Fruit fly (Drosophila melanogaster): ENCODE data around the gene Phf5a.

Gene Phf5a

DNA sequence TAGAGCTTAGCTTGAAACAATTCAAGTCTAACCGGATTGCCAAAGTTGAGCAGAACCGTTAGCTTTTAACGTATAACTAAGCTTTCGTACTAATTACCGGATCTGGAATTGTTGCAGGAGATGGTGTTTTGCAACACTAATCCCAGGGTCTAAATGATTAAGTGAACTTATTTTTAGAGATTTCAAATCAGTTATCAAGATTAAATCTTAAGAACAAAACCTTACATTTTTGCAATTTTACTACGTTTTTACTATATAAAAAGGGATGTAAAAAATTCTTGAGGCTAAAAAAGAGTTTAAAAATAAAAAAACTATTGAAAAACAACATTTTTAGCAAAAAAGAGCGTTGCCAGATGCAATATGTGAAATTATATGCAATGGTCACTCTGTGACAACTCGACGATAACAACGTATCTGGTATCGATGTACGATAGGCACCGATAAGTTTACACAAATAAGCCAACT lies 1.9 kb downstream of the Phf5a start, which contains the start of the genes KFase and epsilonCOP (continued):
- TF ChIP-seq sob (GFP tag; IDR thresholded peaks at IDR 0.05) (peak; percentile 74), CG15073 (GFP tag; optimal IDR thresholded peaks at IDR 0.05) (no peak), sima (GFP tag; optimal IDR thresholded peaks at IDR 0.05) (peak; percentile 40), CG9797 (GFP tag; optimal IDR thresholded peaks at IDR 0.05) (peak; percentile 81), CG7372 (GFP tag; IDR thresholded peaks at IDR 0.05) (no peak), wor (GFP tag; IDR thresholded peaks at IDR 0.05) (no peak), gcm2 (GFP tag; optimal IDR thresholded peaks at IDR 0.05) (no peak), CG10431 (GFP tag; optimal IDR thresholded peaks at IDR 0.05) (peak; percentile 52), ci (GFP tag; IDR thresholded peaks at IDR 0.05) (peak; percentile 56; the same call in 2 of the 3 replicates), Sox102F (GFP tag; optimal IDR thresholded peaks at IDR 0.05) (peak; percentile 43), CG15269 (tag; optimal IDR thresholded peaks at IDR 0.05) (peak; percentile 61), CG9727 (GFP tag; optimal IDR thresholded peaks at IDR 0.05) (peak; percentile 71), CHES-1-like (GFP tag; optimal IDR thresholded peaks at IDR 0.05) (peak; percentile 62), psq (GFP tag; optimal IDR thresholded peaks at IDR 0.05) (no peak), gsb (GFP tag; IDR thresholded peaks at IDR 0.05) (no peak), CG17612 (GFP tag; IDR thresholded peaks at IDR 0.05) (no peak), CG16779 (GFP tag; IDR thresholded peaks at IDR 0.05) (no peak), cwo (GFP tag; optimal IDR thresholded peaks at IDR 0.05) (no peak), CG17359 (tag; optimal IDR thresholded peaks at IDR 0.05) (peak; percentile 43), inv (GFP tag; IDR thresholded peaks at IDR 0.05; ENCODE audit: partially characterized antibody) (peak; percentile 61), mam (GFP tag; optimal IDR thresholded peaks at IDR 0.05) (peak; percentile 50), stwl (tag; optimal IDR thresholded peaks at IDR 0.05) (peak; percentile 100), CG16813 (GFP tag; IDR thresholded peaks at IDR 0.05; ENCODE audit: partially characterized antibody) (peak; percentile 68), Antp (GFP tag; optimal IDR thresholded peaks at IDR 0.05) (peak; percentile 16), CG18599 (GFP tag; optimal IDR thresholded peaks at IDR 0.05) (peak; percentile 69), CG2889 (GFP tag; IDR thresholded peaks at IDR 0.05) (no peak), CG33213 (GFP tag; optimal IDR thresholded peaks at IDR 0.05) (peak; percentile 77), Bteb2 (GFP tag; optimal IDR thresholded peaks at IDR 0.05) (peak; percentile 76), dati (GFP tag; IDR thresholded peaks at IDR 0.05) (no peak), nau (GFP tag; optimal IDR thresholded peaks at IDR 0.05) (no peak), cato (GFP tag; optimal IDR thresholded peaks at IDR 0.05; ENCODE audit: borderline replicate concordance) (no peak), CG2875 (GFP tag; optimal IDR thresholded peaks at IDR 0.05) (no peak), CG11560 (tag; IDR thresholded peaks at IDR 0.05) (no peak), so (GFP tag; IDR thresholded peaks at IDR 0.05) (no peak), zfh1 (GFP tag; IDR thresholded peaks at IDR 0.05) (no peak), CG15479 (GFP tag; optimal IDR thresholded peaks at IDR 0.05) (no peak), HLH4C (GFP tag; IDR thresholded peaks at IDR 0.05; ENCODE audit: partially characterized antibody) (peak; percentile 87), ac (GFP tag; optimal IDR thresholded peaks at IDR 0.05) (no peak), CG5245 (GFP tag; optimal IDR thresholded peaks at IDR 0.05) (peak; percentile 38), CG3995 (GFP tag; optimal IDR thresholded peaks at IDR 0.05) (peak; percentile 53), CG3065 (GFP tag; optimal IDR thresholded peaks at IDR 0.05) (no peak), her (GFP tag; optimal IDR thresholded peaks at IDR 0.05) (peak; percentile 38), CG1647 (GFP tag; optimal IDR thresholded peaks at IDR 0.05) (peak; percentile 57), odd (GFP tag; optimal IDR thresholded peaks at IDR 0.05) (peak; percentile 18), Dref (GFP tag; IDR thresholded peaks at IDR 0.05) (peak; percentile 85), wdn (GFP tag; IDR thresholded peaks at IDR 0.05) (no peak), CG10267 (tag; optimal IDR thresholded peaks at IDR 0.05) (peak; percentile 95), Mad (GFP tag; optimal IDR thresholded peaks at IDR 0.05) (peak; percentile 37), dan (GFP tag; IDR thresholded peaks at IDR 0.05) (no peak), otp (GFP tag; IDR thresholded peaks at IDR 0.05) (no peak), CG12236 (GFP tag; optimal IDR thresholded peaks at IDR 0.05) (peak; percentile 44), CG10462 (GFP tag; optimal IDR thresholded peaks at IDR 0.05) (peak; percentile 30)
